Fruit fly (Drosophila melanogaster) S2 (cell line): Measurements from ENCODE around the gene CG10555.

Experiments used
- CG8478 ChIP-seq: fragments of >200 bp; optimal IDR thresholded peaks from 2 replicates; lab custom pipeline; 2018
- CTCF ChIP-seq, 2 experiments: fragments of >200 bp; optimal IDR thresholded peaks; 2 replicates each; lab custom pipeline; 2018

DNA sequence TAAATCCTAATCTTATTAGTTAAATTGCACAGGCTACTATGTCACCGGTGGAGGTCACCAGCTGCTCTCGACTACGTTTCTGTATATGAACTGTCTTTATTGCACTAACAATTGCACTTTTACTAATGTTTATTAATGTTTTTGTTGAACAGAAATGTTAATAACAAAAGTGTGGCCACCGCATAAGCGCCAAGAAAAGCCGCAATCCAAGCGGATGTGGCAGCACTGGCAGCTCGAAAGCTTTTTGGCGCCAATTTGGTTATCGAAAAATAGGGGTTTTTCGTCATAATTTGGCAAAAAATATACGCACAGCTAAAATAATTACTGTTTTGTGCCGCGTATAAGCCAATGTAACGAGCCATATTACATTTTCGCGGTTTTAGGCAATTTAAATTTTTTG is 43.4 kb downstream of the CG10555 start, which contains the start of gene CG12123:
- TF ChIP-seq CG8478 = no peak
- no peak for TF ChIP-seq CTCF (optimal IDR thresholded peaks at IDR 0.05; lab: Kevin White, UChicago)
